Worm (Caenorhabditis elegans) whole organism, L2 larva: ENCODE results near the gene ndua-7.

Experiments used
- ama-1 ChIP-seq: fragments of 150-350 bp; optimal IDR thresholded peaks from 2 replicates; lab custom pipeline; 2018; ENCODE audit warnings: inconsistent platforms
- nhr-10 ChIP-seq: sonication (generic microtip); optimal IDR thresholded peaks from 2 replicates; lab custom pipeline; 2017; ENCODE audit warnings: missing biosample characterization, missing genetic modification characterization
- sma-9 ChIP-seq, 2 experiments: fragments of 150-350 bp in 1 of 2; sonication (generic microtip) in 1 of 2; optimal IDR thresholded peaks; 2 replicates each; lab custom pipeline; 2014 to 2016; ENCODE audit warnings: missing genetic modification characterization in 2 of 2, mild to moderate bottlenecking in 1 of 2, missing biosample characterization in 1 of 2, missing compliant biosample characterization in 1 of 2, missing genetic modification reagents in 1 of 2, moderate library complexity in 1 of 2
- ztf-4 ChIP-seq: fragments of 150-350 bp; optimal IDR thresholded peaks from 2 replicates; lab custom pipeline; 2014; ENCODE audit warnings: missing biosample characterization, missing genetic modification characterization

DNA sequence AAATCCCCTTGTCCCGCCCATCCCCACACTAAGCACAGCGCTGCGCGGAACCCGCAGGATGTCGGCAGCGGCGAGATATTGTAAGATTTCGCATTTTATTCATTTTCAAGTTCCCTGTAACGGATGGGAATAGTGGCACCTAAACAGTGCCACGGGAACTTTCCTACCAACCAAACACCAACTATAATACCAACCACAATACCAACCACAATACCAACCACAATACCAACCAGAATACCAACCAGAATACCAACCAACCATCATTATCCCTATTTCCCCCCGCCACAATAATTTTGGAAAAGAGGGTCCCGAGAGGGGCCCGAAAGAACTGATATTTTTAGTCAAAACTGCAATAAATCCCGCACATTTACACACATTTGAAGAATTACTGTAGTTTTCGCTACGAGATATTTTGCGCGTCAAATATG is 27.6 kb upstream of the ndua-7 start:
- TF ChIP-seq ztf-4 (tag; lab: Kevin White, UChicago) (no peak), nhr-10 (tag; lab: Kevin White, UChicago) (no peak), sma-9 (GFP tag; optimal IDR thresholded peaks at IDR 0.05; lab: Kevin White, UChicago) (no peak), sma-9 (tag; optimal IDR thresholded peaks at IDR 0.05; lab: Kevin White, UChicago) (no peak), ama-1 (lab: Kevin White, UChicago) (no peak)
